Fruit fly (Drosophila melanogaster) whole organism, embryonic: Measurements from ENCODE around the gene CG14234.

Experiments used
- Blimp-1 ChIP-seq: fragments of 200-800 bp; sonication (Bioruptor generic); optimal IDR thresholded peaks from 3 replicates; lab custom pipeline; 2018; ENCODE audit warnings: missing biosample characterization, missing genetic modification characterization, mild to moderate bottlenecking, moderate library complexity, missing genetic modification reagents
- CG11093 ChIP-seq: fragments of 200-800 bp; sonication (Bioruptor generic); IDR thresholded peaks from 3 replicates; pipeline ENCODE4 v1.3.6; 2022; ENCODE audit warnings: missing biosample characterization, missing genetic modification characterization
- CG11456 ChIP-seq: fragments of 200-800 bp; sonication (Bioruptor generic); IDR thresholded peaks from 3 replicates; pipeline ENCODE4 v1.3.6; 2022; ENCODE audit warnings: missing biosample characterization, missing genetic modification characterization
- CG14441 ChIP-seq: fragments of 200-800 bp; sonication (Bioruptor generic); IDR thresholded peaks from 2 replicates; pipeline ENCODE4 v1.3.6; 2022; ENCODE audit warnings: missing biosample characterization, missing genetic modification characterization
- CG1603 ChIP-seq: fragments of 200-800 bp; sonication (Bioruptor generic); optimal IDR thresholded peaks from 2 replicates; lab custom pipeline; 2019; ENCODE audit warnings: missing biosample characterization, mild to moderate bottlenecking, missing genetic modification characterization, moderate library complexity
- CG16779 ChIP-seq: fragments of 200-800 bp; sonication (Bioruptor generic); IDR thresholded peaks from 2 replicates; pipeline ENCODE4 v1.3.6; 2022; ENCODE audit warnings: missing biosample characterization, missing genetic modification characterization
- CG18011 ChIP-seq: fragments of 200-800 bp; sonication (Bioruptor generic); optimal IDR thresholded peaks from 2 replicates; lab custom pipeline; 2017; ENCODE audit warnings: missing biosample characterization, missing genetic modification characterization, mild to moderate bottlenecking, moderate library complexity, missing genotype
- CG18262 ChIP-seq: fragments of 200-800 bp; optimal IDR thresholded peaks from 3 replicates; lab custom pipeline; 2019; ENCODE audit warnings: missing biosample characterization, mild to moderate bottlenecking, missing genetic modification characterization, moderate library complexity
- CG18764 ChIP-seq: fragments of 200-800 bp; sonication (Bioruptor generic); optimal IDR thresholded peaks from 3 replicates; lab custom pipeline; 2016; ENCODE audit warnings: missing biosample characterization, missing genetic modification characterization
- CG30431 ChIP-seq: fragments of 200-800 bp; sonication (Bioruptor generic); optimal IDR thresholded peaks from 2 replicates; lab custom pipeline; 2017; ENCODE audit warnings: missing biosample characterization, missing genetic modification characterization
- CG34376 ChIP-seq: fragments of 200-800 bp; sonication (Bioruptor generic); optimal IDR thresholded peaks from 2 replicates; lab custom pipeline; 2018; ENCODE audit warnings: missing biosample characterization, mild to moderate bottlenecking, missing genetic modification characterization
- CG4854 ChIP-seq: fragments of 200-800 bp; sonication (Bioruptor generic); optimal IDR thresholded peaks from 2 replicates; lab custom pipeline; 2016; ENCODE audit warnings: missing biosample characterization, missing genetic modification characterization, inconsistent platforms
- CG6254 ChIP-seq: fragments of 200-800 bp; sonication (Bioruptor generic); optimal IDR thresholded peaks from 3 replicates; lab custom pipeline; 2017; ENCODE audit warnings: mild to moderate bottlenecking, missing biosample characterization, missing genetic modification reagents, missing genetic modification characterization
- CG6791 ChIP-seq: fragments of 200-800 bp; sonication (Bioruptor generic); IDR thresholded peaks from 3 replicates; pipeline ENCODE4 v1.3.6; 2022; ENCODE audit warnings: missing biosample characterization, missing genetic modification characterization; ENCODE audit not compliant: partially characterized antibody
- CG8281 ChIP-seq: fragments of 200-800 bp; sonication (Bioruptor generic); optimal IDR thresholded peaks from 2 replicates; lab custom pipeline; 2018; ENCODE audit warnings: missing biosample characterization, mild to moderate bottlenecking, missing genetic modification characterization, moderate library complexity
- Dref ChIP-seq: fragments of 200-800 bp; sonication (Bioruptor generic); IDR thresholded peaks from 2 replicates; pipeline ENCODE4 v1.3.6; 2022; ENCODE audit warnings: missing biosample characterization, missing genetic modification characterization
- Eip74EF ChIP-seq, 2 experiments: fragments of 200-800 bp in 1 of 2; fragments of >200 bp in 1 of 2; sonication (Bioruptor generic) in 1 of 2; optimal IDR thresholded peaks; 2 replicates each; lab custom pipeline; 2017 to 2019; ENCODE audit warnings: missing biosample characterization in 2 of 2, missing genetic modification characterization in 2 of 2, mild to moderate bottlenecking in 1 of 2, moderate library complexity in 1 of 2
- Gsc ChIP-seq: fragments of 200-800 bp; sonication (Bioruptor generic); IDR thresholded peaks from 2 replicates; pipeline ENCODE4 v1.3.6; 2022; ENCODE audit warnings: missing biosample characterization, missing genetic modification characterization
- H15 ChIP-seq: fragments of 200-800 bp; sonication (Bioruptor generic); IDR thresholded peaks from 3 replicates; pipeline ENCODE4 v1.3.6; 2022; ENCODE audit warnings: missing biosample characterization, missing genetic modification characterization
- Meics ChIP-seq: fragments of 200-800 bp; sonication (Bioruptor generic); optimal IDR thresholded peaks from 2 replicates; lab custom pipeline; 2017; ENCODE audit warnings: missing biosample characterization, mild to moderate bottlenecking, missing genetic modification characterization
- NC2β ChIP-seq: fragments of 200-800 bp; sonication (Bioruptor generic); optimal IDR thresholded peaks from 2 replicates; lab custom pipeline; 2016; ENCODE audit warnings: missing biosample characterization, missing genetic modification characterization
- NfI ChIP-seq: fragments of 200-800 bp; sonication (Bioruptor generic); optimal IDR thresholded peaks from 3 replicates; lab custom pipeline; 2018; ENCODE audit warnings: missing biosample characterization, mild to moderate bottlenecking, missing genetic modification characterization, moderate library complexity
- Poxn ChIP-seq: fragments of 200-800 bp; sonication (Bioruptor generic); IDR thresholded peaks from 2 replicates; pipeline ENCODE4 v1.3.6; 2022; ENCODE audit warnings: missing biosample characterization, missing genetic modification characterization
- Ptx1 ChIP-seq: fragments of 200-800 bp; sonication (Bioruptor generic); IDR thresholded peaks from 2 replicates; pipeline ENCODE4 v1.3.6; 2022; ENCODE audit warnings: missing biosample characterization, missing genetic modification characterization
- Stat92E ChIP-seq, 3 experiments: fragments of >200 bp in 2 of 3; fragments of 200-800 bp in 1 of 3; sonication (Bioruptor generic) in 1 of 3; optimal IDR thresholded peaks; 2 replicates each; lab custom pipeline; 2017 to 2019; ENCODE audit warnings: missing biosample characterization in 3 of 3, missing genetic modification characterization in 3 of 3, mild to moderate bottlenecking in 1 of 3, moderate library complexity in 1 of 3
- al ChIP-seq: fragments of 200-800 bp; sonication (Bioruptor generic); IDR thresholded peaks from 2 replicates; pipeline ENCODE4 v1.3.6; 2022; ENCODE audit warnings: missing biosample characterization, missing genetic modification characterization
- az2 ChIP-seq: fragments of 200-800 bp; sonication (Bioruptor generic); optimal IDR thresholded peaks from 3 replicates; lab custom pipeline; 2016; ENCODE audit warnings: missing biosample characterization, missing genetic modification characterization
- btn ChIP-seq: fragments of 200-800 bp; sonication (Bioruptor generic); optimal IDR thresholded peaks from 2 replicates; lab custom pipeline; 2016; ENCODE audit warnings: missing biosample characterization, missing genetic modification characterization
- ci ChIP-seq: fragments of 200-800 bp; sonication (Bioruptor generic); IDR thresholded peaks from 3 replicates; pipeline ENCODE4 v1.3.6; 2022; ENCODE audit warnings: missing biosample characterization, missing genetic modification characterization
- croc ChIP-seq: fragments of 200-800 bp; sonication (Bioruptor generic); conservative IDR thresholded peaks from 3 replicates; pipeline ENCODE4 v1.3.6; 2022; ENCODE audit warnings: missing biosample characterization, missing genetic modification characterization
- crol ChIP-seq: fragments of 200-800 bp; sonication (Bioruptor generic); IDR thresholded peaks from 2 replicates; pipeline ENCODE4 v1.3.6; 2022; ENCODE audit warnings: missing biosample characterization, missing genetic modification characterization
- gce ChIP-seq: fragments of 200-800 bp; sonication (Bioruptor generic); IDR thresholded peaks from 3 replicates; pipeline ENCODE4 v1.3.6; 2022; ENCODE audit warnings: missing biosample characterization, missing genetic modification characterization
- ken ChIP-seq: fragments of 200-800 bp; sonication (Bioruptor generic); IDR thresholded peaks from 3 replicates; pipeline ENCODE4 v1.3.6; 2022; ENCODE audit warnings: missing biosample characterization, missing genetic modification characterization
- lab ChIP-seq: fragments of 200-800 bp; sonication (Bioruptor generic); optimal IDR thresholded peaks from 3 replicates; lab custom pipeline; 2017; ENCODE audit warnings: missing biosample characterization, missing genetic modification characterization, mild to moderate bottlenecking, moderate library complexity, missing genetic modification reagents
- lilli ChIP-seq: fragments of 200-800 bp; sonication (Bioruptor generic); optimal IDR thresholded peaks from 3 replicates; lab custom pipeline; 2016; ENCODE audit warnings: missing biosample characterization, missing genetic modification characterization
- otp ChIP-seq: fragments of 200-800 bp; sonication (Bioruptor generic); IDR thresholded peaks from 3 replicates; pipeline ENCODE4, ENCODE4 v1.3.6; 2022; ENCODE audit warnings: missing biosample characterization, missing genetic modification characterization
- pho ChIP-seq: fragments of 200-800 bp; sonication (Bioruptor generic); optimal IDR thresholded peaks from 2 replicates; lab custom pipeline; 2016; ENCODE audit warnings: missing biosample characterization, missing genetic modification characterization
- prd ChIP-seq, 3 experiments: fragments of >200 bp in 2 of 3; fragments of 200-800 bp in 1 of 3; sonication (Bioruptor generic) in 1 of 3; optimal IDR thresholded peaks in 2 of 3; IDR thresholded peaks in 1 of 3; 2 replicates in 2 of 3; 3 replicates in 1 of 3; pipeline versions ENCODE4 v1.3.6 to Lab custom; 2017 to 2022; ENCODE audit warnings: missing biosample characterization in 1 of 3, missing genetic modification characterization in 1 of 3
- psq ChIP-seq: fragments of 200-800 bp; sonication (Bioruptor generic); optimal IDR thresholded peaks from 2 replicates; lab custom pipeline; 2017; ENCODE audit warnings: missing biosample characterization, missing genetic modification characterization
- ro ChIP-seq: fragments of 200-800 bp; sonication (Bioruptor generic); IDR thresholded peaks from 2 replicates; pipeline ENCODE4 v1.3.6; 2022; ENCODE audit warnings: missing biosample characterization, missing genetic modification characterization
- row ChIP-seq: fragments of 200-800 bp; sonication (Bioruptor generic); IDR thresholded peaks from 3 replicates; pipeline ENCODE4 v1.3.6; 2022; ENCODE audit warnings: missing biosample characterization, missing genetic modification characterization
- salm ChIP-seq: fragments of 200-800 bp; sonication (Bioruptor generic); optimal IDR thresholded peaks from 2 replicates; lab custom pipeline; 2018; ENCODE audit warnings: missing biosample characterization, mild to moderate bottlenecking, missing genetic modification characterization
- scrt ChIP-seq: fragments of 200-800 bp; sonication (Bioruptor generic); optimal IDR thresholded peaks from 2 replicates; lab custom pipeline; 2018; ENCODE audit warnings: missing biosample characterization, mild to moderate bottlenecking, missing genetic modification characterization, moderate library complexity
- sens ChIP-seq: fragments of 200-800 bp; sonication (Bioruptor generic); peaks from one replicate; lab custom pipeline; 2016; ENCODE audit warnings: missing biosample characterization, missing genetic modification characterization
- seq ChIP-seq: fragments of 200-800 bp; sonication (Bioruptor generic); IDR thresholded peaks from 2 replicates; pipeline ENCODE4 v1.3.6; 2022; ENCODE audit warnings: missing biosample characterization, missing genetic modification characterization
- sqz ChIP-seq: fragments of 200-800 bp; sonication (Bioruptor generic); optimal IDR thresholded peaks from 3 replicates; lab custom pipeline; 2018; ENCODE audit warnings: missing biosample characterization, mild to moderate bottlenecking, missing genetic modification characterization
- ssp ChIP-seq: fragments of 200-800 bp; sonication (Bioruptor generic); IDR thresholded peaks from 2 replicates; pipeline ENCODE4 v1.3.6; 2022; ENCODE audit warnings: missing biosample characterization, missing genetic modification characterization
- zen ChIP-seq: fragments of 200-800 bp; sonication (Bioruptor generic); optimal IDR thresholded peaks from 3 replicates; lab custom pipeline; 2018; ENCODE audit warnings: missing biosample characterization, mild to moderate bottlenecking, missing genetic modification characterization, moderate library complexity

Gene CG14234

DNA sequence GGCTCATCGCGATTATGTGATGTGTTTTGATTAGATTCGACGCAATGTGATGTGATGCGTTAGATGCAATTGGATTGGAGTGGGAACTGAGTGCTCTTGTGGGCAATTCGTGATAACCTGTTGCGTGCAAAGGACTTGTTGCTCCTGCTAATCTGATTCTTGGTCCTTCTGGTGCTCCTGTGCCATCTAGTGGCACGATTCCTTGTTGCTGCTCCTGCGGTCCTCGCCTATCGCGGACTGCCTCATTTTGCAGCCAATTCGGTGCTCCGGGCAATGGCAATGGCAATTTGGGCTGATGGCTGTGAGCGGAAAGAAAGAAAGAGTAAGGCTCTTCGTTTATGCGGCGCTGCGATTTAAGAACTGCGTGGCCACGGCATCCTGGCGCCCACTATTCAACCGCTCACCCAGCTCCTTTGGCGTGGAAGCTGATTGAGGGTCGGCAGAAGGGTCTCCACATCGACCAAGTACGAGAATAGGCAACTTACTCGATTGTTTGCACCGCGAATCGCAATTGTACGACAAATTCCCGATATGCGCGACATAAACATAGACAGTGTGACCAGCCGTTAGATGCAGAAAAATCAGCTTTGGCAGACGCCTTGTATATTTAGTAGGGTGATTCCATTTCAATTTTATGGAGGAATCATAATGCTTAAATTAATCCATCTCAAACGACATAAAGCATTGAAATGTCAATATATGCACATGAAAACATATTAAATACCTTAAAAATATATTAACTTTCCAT, 42.2 kb upstream of the CG14234 start, which contains the start of gene Mer (continued):
- peak; percentile 24; the same call in 1 of the 2 replicates for TF ChIP-seq crol (GFP tag; lab: Robert Waterston, UW)
- TF ChIP-seq CG11456 (GFP tag; lab: Robert Waterston, UW), result peak; percentile 73; the same call in 1 of the 3 replicates
- TF ChIP-seq CG6791 (GFP tag; lab: Robert Waterston, UW), result no peak
- peak; percentile 76; the same call in 2 of the 3 replicates for TF ChIP-seq otp (GFP tag; lab: Robert Waterston, UW)
- TF ChIP-seq CG8281 (tag; lab: Kevin White, UChicago), result peak; percentile 63
- TF ChIP-seq NfI (GFP tag; lab: Kevin White, UChicago), result peak; percentile 86
- peak; percentile 51 for TF ChIP-seq CG6254 (GFP tag; lab: Kevin White, UChicago)
- TF ChIP-seq salm (tag; lab: Kevin White, UChicago), result peak; percentile 66
- TF ChIP-seq sens, result peak; percentile 95
- TF ChIP-seq psq (GFP tag; lab: Kevin White, UChicago), result peak; percentile 44
- TF ChIP-seq ro (GFP tag; lab: Robert Waterston, UW), result no peak
- peak; percentile 90 for TF ChIP-seq Meics (GFP tag; lab: Kevin White, UChicago)
- 0 out of 2 replicates have a peak, but pooled peaks have one; percentile 27 for TF ChIP-seq CG16779 (GFP tag; lab: Robert Waterston, UW)
- peak; percentile 81 for TF ChIP-seq al (GFP tag; lab: Robert Waterston, UW)
- TF ChIP-seq Ptx1 (GFP tag; lab: Robert Waterston, UW), result peak; percentile 81
- TF ChIP-seq H15, result peak; percentile 57; the same call in 1 of the 3 replicates
- peak; percentile 55; the same call in 2 of the 3 replicates for TF ChIP-seq CG11093
- TF ChIP-seq croc (GFP tag; lab: Robert Waterston, UW), result peak; percentile 65
- peak; percentile 91 for TF ChIP-seq lilli (GFP tag; lab: Kevin White, UChicago)
- TF ChIP-seq ken (GFP tag; lab: Robert Waterston, UW), result peak; percentile 76
- peak; percentile 64 for TF ChIP-seq CG18011
- peak; percentile 91 for TF ChIP-seq scrt (GFP tag; lab: Kevin White, UChicago)
- TF ChIP-seq prd (optimal IDR thresholded peaks at IDR 0.05; lab: Kevin White, UChicago), result no peak
- peak; percentile 86 for TF ChIP-seq prd (GFP tag; IDR thresholded peaks at IDR 0.05; lab: Robert Waterston, UW)
- peak; percentile 92 for TF ChIP-seq lab (GFP tag; lab: Kevin White, UChicago)
- TF ChIP-seq CG18262 (tag; lab: Kevin White, UChicago), result peak; percentile 84
- peak; percentile 74 for TF ChIP-seq btn
- TF ChIP-seq row, result peak; percentile 96
- TF ChIP-seq NC2β, result peak; percentile 79
- TF ChIP-seq Gsc, result peak; percentile 41; the same call in 1 of the 2 replicates
- peak; percentile 90 for TF ChIP-seq CG34376 (GFP tag; lab: Kevin White, UChicago)
- TF ChIP-seq Eip74EF (GFP tag; optimal IDR thresholded peaks at IDR 0.05; lab: Kevin White, UChicago), result no peak
- TF ChIP-seq CG1603 (tag; lab: Kevin White, UChicago), result peak; percentile 93
- peak; percentile 72 for TF ChIP-seq pho (GFP tag; lab: Kevin White, UChicago)
- TF ChIP-seq sqz (GFP tag; lab: Kevin White, UChicago), result no peak
- peak; percentile 67 for TF ChIP-seq az2
- TF ChIP-seq CG4854 (GFP tag; lab: Kevin White, UChicago), result peak; percentile 52
- TF ChIP-seq Dref, result 0 out of 2 replicates have a peak, but pooled peaks have one; percentile 25
- TF ChIP-seq gce (GFP tag; lab: Robert Waterston, UW), result peak; percentile 70; the same call in 1 of the 3 replicates
- TF ChIP-seq seq (GFP tag; lab: Robert Waterston, UW), result peak; percentile 85
- peak; percentile 62 for TF ChIP-seq ssp (GFP tag; lab: Robert Waterston, UW)
- peak; percentile 77 for TF ChIP-seq CG14441 (GFP tag; lab: Robert Waterston, UW)
- peak; percentile 75 for TF ChIP-seq Blimp-1 (GFP tag; lab: Kevin White, UChicago)
- TF ChIP-seq CG30431, result peak; percentile 67
- peak; percentile 61 for TF ChIP-seq zen (tag; lab: Kevin White, UChicago)
- peak; percentile 89 for TF ChIP-seq ci (GFP tag; lab: Robert Waterston, UW)
- peak; percentile 49; the same call in 1 of the 2 replicates for TF ChIP-seq Poxn (GFP tag; lab: Robert Waterston, UW)
- peak in 1 of 3 experiments; percentile 42 for TF ChIP-seq Stat92E (GFP tag; optimal IDR thresholded peaks at IDR 0.05; lab: Kevin White, UChicago)
- TF ChIP-seq CG18764, result peak; percentile 71
